Worm (Caenorhabditis elegans) whole organism, L4 larva: Measurements from ENCODE around the gene vrk-1.

Source experiments
- Y48G9A.11 ChIP-seq: fragments of 200-800 bp; sonication (Bioruptor generic); IDR thresholded peaks from 2 replicates; pipeline ENCODE4 v1.3.6; 2022; ENCODE audit warnings: missing genetic modification reagents, missing genetic modification characterization, missing compliant biosample characterization
- ama-1 ChIP-seq: fragments of 150-350 bp; optimal IDR thresholded peaks from 2 replicates; lab custom pipeline; 2014; ENCODE audit warnings: inconsistent platforms, mixed read lengths
- lsy-2 ChIP-seq, 2 experiments: fragments of 150-350 bp in 1 of 2; sonication (generic microtip) in 1 of 2; optimal IDR thresholded peaks; 2 replicates each; lab custom pipeline; 2014 to 2017; ENCODE audit warnings: missing biosample characterization in 2 of 2, missing genetic modification characterization in 2 of 2
- saeg-2 ChIP-seq: fragments of 200-800 bp; sonication (Bioruptor generic); IDR thresholded peaks from 2 replicates; pipeline ENCODE4 v1.3.6; 2022; ENCODE audit warnings: missing genetic modification reagents, missing genetic modification characterization, missing compliant biosample characterization
- skn-1 ChIP-seq: fragments of 150-350 bp; optimal IDR thresholded peaks from 2 replicates; lab custom pipeline; 2014; ENCODE audit warnings: missing biosample characterization, missing genetic modification characterization

DNA sequence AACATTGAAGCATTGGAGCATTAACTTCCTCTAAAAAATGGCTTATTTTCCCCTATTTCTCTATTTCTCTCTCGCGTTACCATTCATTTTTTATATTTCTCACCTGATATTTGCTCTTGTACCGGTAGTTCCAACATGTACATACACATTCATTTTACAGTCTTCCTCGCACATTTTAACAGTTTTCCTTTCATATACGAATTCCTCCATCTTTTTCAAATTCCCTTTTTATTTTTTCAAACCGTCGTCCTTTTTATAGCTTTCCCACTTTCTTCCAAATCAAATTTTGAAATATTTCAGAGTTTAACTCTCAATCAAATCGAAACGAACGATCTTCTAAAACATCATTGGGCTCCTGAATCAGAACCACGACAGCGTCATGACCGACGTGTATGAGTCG, 37.5 kb upstream of the vrk-1 start, which contains the start of gene rfip-1:
- TF ChIP-seq ama-1 (lab: Kevin White, UChicago) (no peak), saeg-2 (no peak), skn-1 (tag; lab: Kevin White, UChicago) (no peak), Y48G9A.11 (GFP tag; lab: Robert Waterston, UW) (no peak), lsy-2 (tag; optimal IDR thresholded peaks at IDR 0.05; lab: Kevin White, UChicago) (no peak)
